Worm (Caenorhabditis elegans): ENCODE measurements around the gene C45G9.12.

DNA sequence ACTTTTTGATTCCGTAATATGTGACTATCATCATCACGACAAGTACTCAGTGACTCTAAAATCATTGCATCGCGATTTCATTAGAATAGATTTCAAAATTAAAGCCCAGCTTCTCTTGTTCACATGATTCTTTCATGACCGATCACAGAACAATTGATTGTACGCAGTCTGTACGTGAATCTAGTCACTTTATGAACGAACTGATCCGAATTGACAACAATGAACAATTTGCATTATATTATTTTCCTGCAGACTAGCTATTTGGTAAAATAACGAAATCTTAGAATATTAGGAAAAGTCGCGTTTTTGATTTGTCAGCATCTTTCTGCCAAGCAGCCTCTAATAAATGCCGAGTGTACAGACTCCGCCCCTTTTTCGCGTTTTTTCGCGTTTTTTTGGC is 28.1 kb upstream of the C45G9.12 start:
- no peak for TF ChIP-seq unc-62 (GFP tag; optimal IDR thresholded peaks at IDR 0.05)
- TF ChIP-seq egl-27 (tag; optimal IDR thresholded peaks at IDR 0.05): no peak
- no peak for TF ChIP-seq nhr-23 (tag; optimal IDR thresholded peaks at IDR 0.05)

Data from whole organism, L3 larva.